Worm (Caenorhabditis elegans): ENCODE data around the gene R13H7.2.

DNA sequence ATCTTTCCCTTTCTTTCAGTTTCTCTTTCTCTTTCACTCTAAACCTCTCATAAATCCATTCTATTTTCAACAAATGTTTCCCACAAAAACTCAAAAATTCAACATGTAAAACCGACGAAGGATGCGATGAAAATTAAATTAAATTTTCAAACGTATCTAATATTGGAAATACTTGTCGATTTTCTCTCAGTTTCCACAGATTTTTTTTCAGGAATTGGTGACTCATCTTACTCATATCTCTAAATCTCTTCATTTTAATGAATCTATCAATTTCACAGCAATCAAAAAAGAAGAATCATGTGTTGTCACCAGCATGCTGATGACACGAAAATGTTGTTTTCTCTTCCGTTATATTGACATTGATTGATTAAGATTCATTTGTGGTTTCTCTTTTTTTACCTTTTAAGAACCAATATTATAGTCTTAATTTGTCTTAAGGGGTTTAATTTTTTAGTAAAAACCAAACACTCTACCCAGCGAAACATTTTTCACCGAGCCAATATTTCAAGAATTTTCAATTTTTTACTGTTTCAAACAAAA, 55.3 kb downstream of the R13H7.2 start:
- TF ChIP-seq ama-1 (optimal IDR thresholded peaks at IDR 0.05) (no peak), F13C5.2 (tag; optimal IDR thresholded peaks at IDR 0.05) (no peak), ets-7 (tag; optimal IDR thresholded peaks at IDR 0.05) (no peak), ceh-36 (tag; optimal IDR thresholded peaks at IDR 0.05) (no peak), ceh-13 (GFP tag; optimal IDR thresholded peaks at IDR 0.05) (no peak)

All from whole organism, early embryonic.